Worm (Caenorhabditis elegans) whole organism, mixed stage, embryonic: ENCODE measurements around the gene R10E9.4.
A peak's percentile ranks its signal among the peaks of the same experiment; 100 is the strongest.

Experiments used
- M03D4.4 ChIP-seq: sonication (generic microtip); optimal IDR thresholded peaks from 2 replicates; lab custom pipeline; 2017; ENCODE audit warnings: mild to moderate bottlenecking, missing genetic modification characterization, missing compliant biosample characterization
- bed-3 ChIP-seq: fragments of 200-800 bp; sonication (Bioruptor generic); optimal IDR thresholded peaks from 3 replicates; lab custom pipeline; 2018; ENCODE audit warnings: mild to moderate bottlenecking, missing genetic modification characterization, moderate library complexity, missing compliant biosample characterization
- blmp-1 ChIP-seq: fragments of 150-350 bp; optimal IDR thresholded peaks from 2 replicates; lab custom pipeline; 2014; ENCODE audit warnings: missing biosample characterization, missing genetic modification characterization
- ceh-39 ChIP-seq: fragments of 150-350 bp; optimal IDR thresholded peaks from 2 replicates; lab custom pipeline; 2014; ENCODE audit warnings: missing biosample characterization, missing genetic modification characterization
- ceh-43 ChIP-seq: fragments of 200-800 bp; sonication (Bioruptor generic); optimal IDR thresholded peaks from 2 replicates; lab custom pipeline; 2018; ENCODE audit warnings: mild to moderate bottlenecking, missing genetic modification characterization, moderate library complexity, missing compliant biosample characterization
- ceh-83 ChIP-seq: fragments of 200-800 bp; sonication (Bioruptor generic); optimal IDR thresholded peaks from 2 replicates; lab custom pipeline; 2018; ENCODE audit warnings: mild to moderate bottlenecking, missing genetic modification characterization, missing compliant biosample characterization
- ces-1 ChIP-seq: fragments of 150-350 bp; optimal IDR thresholded peaks from 2 replicates; lab custom pipeline; 2014; ENCODE audit warnings: missing biosample characterization, missing genetic modification reagents, missing genetic modification characterization
- cnd-1 ChIP-seq: fragments of 200-800 bp; sonication (Bioruptor generic); optimal IDR thresholded peaks from 2 replicates; lab custom pipeline; 2018; ENCODE audit warnings: mild to moderate bottlenecking, missing genetic modification characterization, missing compliant biosample characterization
- drap-1 ChIP-seq: fragments of 200-800 bp; sonication (Bioruptor generic); optimal IDR thresholded peaks from 3 replicates; lab custom pipeline; 2018; ENCODE audit warnings: mild to moderate bottlenecking, missing genetic modification characterization, missing compliant biosample characterization
- elt-1 ChIP-seq: sonication (generic microtip); optimal IDR thresholded peaks from 2 replicates; lab custom pipeline; 2017; ENCODE audit warnings: missing genetic modification characterization, mild to moderate bottlenecking, missing compliant biosample characterization, antibody characterized with exemption, moderate library complexity, borderline replicate concordance; ENCODE audit not compliant: insufficient read depth
- elt-3 ChIP-seq: fragments of 150-350 bp; optimal IDR thresholded peaks from 2 replicates; lab custom pipeline; 2014; ENCODE audit warnings: missing biosample characterization, missing genetic modification characterization
- flh-1 ChIP-seq: fragments of 200-800 bp; sonication (Bioruptor generic); optimal IDR thresholded peaks from 2 replicates; lab custom pipeline; 2018; ENCODE audit warnings: mild to moderate bottlenecking, missing genetic modification characterization, moderate library complexity, missing compliant biosample characterization
- ham-2 ChIP-seq: fragments of 200-800 bp; sonication (Bioruptor generic); optimal IDR thresholded peaks from 2 replicates; lab custom pipeline; 2018; ENCODE audit warnings: mild to moderate bottlenecking, missing genetic modification characterization, missing compliant biosample characterization
- hlh-1 ChIP-seq: fragments of 150-350 bp; optimal IDR thresholded peaks from 2 replicates; lab custom pipeline; 2014; ENCODE audit warnings: missing biosample characterization, missing genetic modification reagents, missing genetic modification characterization
- lin-13 ChIP-seq: fragments of 150-350 bp; optimal IDR thresholded peaks from 2 replicates; lab custom pipeline; 2014; ENCODE audit warnings: missing biosample characterization, missing genetic modification characterization
- lin-32 ChIP-seq: fragments of 200-800 bp; sonication (Bioruptor generic); optimal IDR thresholded peaks from 2 replicates; lab custom pipeline; 2018; ENCODE audit warnings: mild to moderate bottlenecking, missing genetic modification characterization, missing compliant biosample characterization
- lsy-2 ChIP-seq: fragments of 150-350 bp; optimal IDR thresholded peaks from 2 replicates; lab custom pipeline; 2014; ENCODE audit warnings: missing biosample characterization, missing genetic modification characterization
- mab-5 ChIP-seq: fragments of 150-350 bp; optimal IDR thresholded peaks from 2 replicates; lab custom pipeline; 2014; ENCODE audit warnings: missing biosample characterization, missing genetic modification characterization
- mep-1 ChIP-seq: fragments of 150-350 bp; optimal IDR thresholded peaks from 2 replicates; lab custom pipeline; 2017; ENCODE audit warnings: missing biosample characterization, missing genetic modification reagents, missing genetic modification characterization, inconsistent platforms
- mls-2 ChIP-seq: sonication (generic microtip); optimal IDR thresholded peaks from 2 replicates; lab custom pipeline; 2016; ENCODE audit warnings: mild to moderate bottlenecking, missing genetic modification characterization, moderate library complexity, missing compliant biosample characterization
- nhr-12 ChIP-seq: fragments of 150-350 bp; optimal IDR thresholded peaks from 2 replicates; lab custom pipeline; 2014; ENCODE audit warnings: missing biosample characterization, missing genetic modification characterization
- nhr-2 ChIP-seq: fragments of 150-350 bp; optimal IDR thresholded peaks from 2 replicates; lab custom pipeline; 2014; ENCODE audit warnings: missing biosample characterization, missing genetic modification characterization
- nhr-237 ChIP-seq: fragments of 150-350 bp; optimal IDR thresholded peaks from 2 replicates; lab custom pipeline; 2014; ENCODE audit warnings: missing biosample characterization, missing genetic modification characterization
- nhr-28 ChIP-seq: fragments of 150-350 bp; optimal IDR thresholded peaks from 2 replicates; lab custom pipeline; 2014; ENCODE audit warnings: missing biosample characterization, missing genetic modification characterization
- nhr-76 ChIP-seq: sonication (generic microtip); optimal IDR thresholded peaks from 2 replicates; lab custom pipeline; 2017; ENCODE audit warnings: missing biosample characterization, missing genetic modification characterization
- pha-4 ChIP-seq: fragments of 150-350 bp; optimal IDR thresholded peaks from 2 replicates; lab custom pipeline; 2018; ENCODE audit warnings: missing biosample characterization, missing genetic modification reagents, missing genetic modification characterization
- sem-2 ChIP-seq: fragments of 200-800 bp; sonication (Bioruptor generic); optimal IDR thresholded peaks from 2 replicates; lab custom pipeline; 2018; ENCODE audit warnings: mild to moderate bottlenecking, missing genetic modification characterization, missing compliant biosample characterization
- snpc-4 ChIP-seq: fragments of 150-350 bp; optimal IDR thresholded peaks from 2 replicates; lab custom pipeline; 2014; ENCODE audit warnings: missing biosample characterization, missing genetic modification characterization
- sptf-1 ChIP-seq: sonication (generic microtip); optimal IDR thresholded peaks from 2 replicates; lab custom pipeline; 2017; ENCODE audit warnings: mild to moderate bottlenecking, missing genetic modification characterization, moderate library complexity, missing compliant biosample characterization
- tbx-8 ChIP-seq: fragments of 200-800 bp; sonication (Bioruptor generic); optimal IDR thresholded peaks from 2 replicates; lab custom pipeline; 2018; ENCODE audit warnings: mild to moderate bottlenecking, missing genetic modification characterization, moderate library complexity, missing compliant biosample characterization
- unc-120 ChIP-seq: sonication (generic microtip); optimal IDR thresholded peaks from 2 replicates; lab custom pipeline; 2017; ENCODE audit warnings: missing genetic modification characterization, missing compliant biosample characterization; ENCODE audit not compliant: poor library complexity, severe bottlenecking
- unc-39 ChIP-seq: fragments of 150-350 bp; optimal IDR thresholded peaks from 2 replicates; lab custom pipeline; 2014; ENCODE audit warnings: missing biosample characterization, missing genetic modification characterization
- unc-62 ChIP-seq: fragments of 150-350 bp; optimal IDR thresholded peaks from 2 replicates; lab custom pipeline; 2014; ENCODE audit warnings: missing biosample characterization, missing genetic modification reagents, missing genetic modification characterization
- zip-8 ChIP-seq: fragments of 150-350 bp; optimal IDR thresholded peaks from 2 replicates; lab custom pipeline; 2014; ENCODE audit warnings: missing biosample characterization, missing genetic modification characterization
- ztf-11 ChIP-seq: fragments of 150-350 bp; optimal IDR thresholded peaks from 2 replicates; lab custom pipeline; 2014; ENCODE audit warnings: missing biosample characterization, missing genetic modification characterization

The R10E9.4 gene

ce11 chrIII:3972687-3973086 lies at the start of gene R10E9.4:
Gene R10E9.4, minus strand, starts transcription at chrIII:3972787.
- TF ChIP-seq pha-4 (tag; lab: Kevin White, UChicago), result no peak
- no peak for TF ChIP-seq sptf-1 (tag; lab: Kevin White, UChicago)
- TF ChIP-seq snpc-4 (tag; lab: Kevin White, UChicago), result no peak
- TF ChIP-seq unc-62, result no peak
- TF ChIP-seq ceh-43 (GFP tag; lab: Kevin White, UChicago), result no peak
- no peak for TF ChIP-seq M03D4.4 (tag; lab: Kevin White, UChicago)
- TF ChIP-seq lin-13 (tag; lab: Kevin White, UChicago), result no peak
- no peak for TF ChIP-seq ces-1 (GFP tag; lab: Kevin White, UChicago)
- no peak for TF ChIP-seq unc-39
- no peak for TF ChIP-seq lin-32
- no peak for TF ChIP-seq cnd-1 (tag; lab: Kevin White, UChicago)
- TF ChIP-seq lsy-2 (tag; lab: Kevin White, UChicago), result no peak
- TF ChIP-seq hlh-1 (tag; lab: Kevin White, UChicago), result no peak
- no peak for TF ChIP-seq sem-2 (GFP tag; lab: Kevin White, UChicago)
- TF ChIP-seq zip-8 (tag; lab: Kevin White, UChicago), result no peak
- TF ChIP-seq drap-1 (GFP tag; lab: Kevin White, UChicago), result no peak
- no peak for TF ChIP-seq ham-2 (GFP tag; lab: Kevin White, UChicago)

ce11 chrIII:4021866-4022265 lies 49.3 kb upstream of the R10E9.4 start, which contains the start of gene tftc-5:
Gene tftc-5, plus strand, starts transcription at chrIII:4022166.
- TF ChIP-seq nhr-2, result no peak
- TF ChIP-seq ceh-39 (tag; lab: Kevin White, UChicago), result no peak
- no peak for TF ChIP-seq blmp-1
- TF ChIP-seq nhr-12, result no peak
- TF ChIP-seq unc-62, result no peak
- no peak for TF ChIP-seq lin-32
- TF ChIP-seq flh-1 (GFP tag; lab: Kevin White, UChicago), result no peak
- no peak for TF ChIP-seq nhr-237 (tag; lab: Kevin White, UChicago)
- no peak for TF ChIP-seq bed-3
- no peak for TF ChIP-seq cnd-1 (tag; lab: Kevin White, UChicago)
- TF ChIP-seq lsy-2 (tag; lab: Kevin White, UChicago), result no peak
- no peak for TF ChIP-seq pha-4 (tag; lab: Kevin White, UChicago)
- no peak for TF ChIP-seq ham-2 (GFP tag; lab: Kevin White, UChicago)
- TF ChIP-seq ces-1 (GFP tag; lab: Kevin White, UChicago), result no peak
- TF ChIP-seq lin-13 (tag; lab: Kevin White, UChicago), result no peak
- TF ChIP-seq snpc-4 (tag; lab: Kevin White, UChicago), result no peak
- TF ChIP-seq zip-8 (tag; lab: Kevin White, UChicago), result no peak
- TF ChIP-seq, all 35 proteins: peak for 0

ce11 chrIII:4019801-4020200 lies 47.2 kb upstream of the R10E9.4 start, which contains the start of gene snpc-3.4:
Gene snpc-3.4, plus strand, starts transcription at chrIII:4020037.
- TF ChIP-seq ztf-11 (tag; lab: Kevin White, UChicago) (no peak), nhr-12 (no peak), ceh-83 (GFP tag; lab: Kevin White, UChicago) (no peak), blmp-1 (no peak), drap-1 (GFP tag; lab: Kevin White, UChicago) (no peak), nhr-237 (tag; lab: Kevin White, UChicago) (peak; percentile 44), mep-1 (tag; lab: Kevin White, UChicago) (peak; percentile 77), tbx-8 (no peak), zip-8 (tag; lab: Kevin White, UChicago) (no peak), flh-1 (GFP tag; lab: Kevin White, UChicago) (no peak), lsy-2 (tag; lab: Kevin White, UChicago) (peak; percentile 97), lin-13 (tag; lab: Kevin White, UChicago) (peak; percentile 38), ham-2 (GFP tag; lab: Kevin White, UChicago) (no peak), M03D4.4 (tag; lab: Kevin White, UChicago) (no peak), unc-120 (tag; lab: Kevin White, UChicago) (no peak), snpc-4 (tag; lab: Kevin White, UChicago) (no peak), lin-32 (no peak), sptf-1 (tag; lab: Kevin White, UChicago) (peak; percentile 26), mls-2 (tag; lab: Kevin White, UChicago) (no peak), ceh-43 (GFP tag; lab: Kevin White, UChicago) (no peak), nhr-28 (tag; lab: Kevin White, UChicago) (no peak), nhr-2 (no peak), unc-62 (no peak), ces-1 (GFP tag; lab: Kevin White, UChicago) (peak; percentile 66), bed-3 (no peak), sem-2 (GFP tag; lab: Kevin White, UChicago) (no peak), hlh-1 (tag; lab: Kevin White, UChicago) (no peak), elt-1 (tag; lab: Kevin White, UChicago) (no peak), unc-39 (no peak), ceh-39 (tag; lab: Kevin White, UChicago) (peak; percentile 62), cnd-1 (tag; lab: Kevin White, UChicago) (no peak), nhr-76 (no peak), pha-4 (tag; lab: Kevin White, UChicago) (peak; percentile 37), mab-5 (tag; lab: Kevin White, UChicago) (no peak), elt-3 (tag; lab: Kevin White, UChicago) (no peak)
